Fruit fly (Drosophila melanogaster): ENCODE data around the gene ovo.

ovo gene

DNA sequence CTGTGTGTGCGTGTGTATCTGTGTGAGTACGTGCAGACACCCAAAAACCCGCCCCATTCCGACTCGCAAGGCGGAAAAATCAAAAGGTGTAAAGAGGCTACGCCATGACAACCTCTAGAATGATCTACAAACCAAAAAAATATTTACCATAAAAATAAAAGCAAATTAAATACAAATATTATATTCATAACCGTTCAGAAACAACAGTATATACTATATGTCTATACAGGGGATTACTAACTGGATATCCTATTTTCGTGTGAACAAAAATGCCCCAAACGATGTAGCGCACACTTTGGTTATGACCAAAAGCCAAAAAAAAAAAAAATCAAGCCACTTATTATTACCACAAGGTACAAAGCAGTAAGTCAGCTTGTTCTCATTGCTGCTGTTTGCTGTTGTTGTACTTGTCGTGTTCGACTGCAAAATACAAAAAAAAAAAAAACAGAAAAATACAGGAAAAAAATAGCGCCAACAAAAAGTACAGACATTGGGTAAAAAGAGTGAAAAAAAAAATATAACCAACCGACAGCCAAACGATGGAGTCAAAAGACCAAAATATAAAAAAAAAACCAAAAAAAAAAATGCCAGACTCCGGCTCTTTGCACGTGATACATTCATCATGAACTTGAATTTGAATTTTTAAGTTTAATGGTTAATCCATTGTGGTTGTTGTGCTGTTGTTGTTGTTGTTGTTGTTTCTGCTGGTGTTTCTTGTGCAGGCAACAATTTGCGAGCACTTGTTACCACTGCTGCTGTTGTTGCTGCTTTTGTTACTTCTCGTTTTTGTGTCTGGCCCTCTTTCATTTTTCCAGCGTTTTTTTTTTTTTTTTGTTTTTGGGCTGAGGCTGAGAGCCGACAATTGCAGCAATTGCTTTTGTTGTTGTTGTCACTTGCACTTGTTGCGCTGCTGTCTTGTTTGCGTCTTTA, 6.3 kb upstream of the ovo start (continued):
- TF ChIP-seq toy (GFP tag; IDR thresholded peaks at IDR 0.05) = peak; percentile 48; the same call in 1 of the 2 replicates
- TF ChIP-seq CG8290 (GFP tag; optimal IDR thresholded peaks at IDR 0.05) = no peak
- TF ChIP-seq CG8290 (tag; optimal IDR thresholded peaks at IDR 0.05) = peak in 1 of 2 experiments; percentile 8
- no peak for TF ChIP-seq vnd (GFP tag; IDR thresholded peaks at IDR 0.05; ENCODE audit: partially characterized antibody)
- no peak for TF ChIP-seq YL-1 (GFP tag; optimal IDR thresholded peaks at IDR 0.05)
- TF ChIP-seq CG17385 (GFP tag; optimal IDR thresholded peaks at IDR 0.05) = peak; percentile 43
- no peak for TF ChIP-seq Opbp (GFP tag; IDR thresholded peaks at IDR 0.05; ENCODE audit: partially characterized antibody)
- TF ChIP-seq CG31441 (GFP tag; IDR thresholded peaks at IDR 0.05) = peak; percentile 51
- TF ChIP-seq tio (GFP tag; optimal IDR thresholded peaks at IDR 0.05) = peak; percentile 48
- TF ChIP-seq Trl (optimal IDR thresholded peaks at IDR 0.05) = no peak
- no peak for TF ChIP-seq Trl (GFP tag; optimal IDR thresholded peaks at IDR 0.05)
- no peak for TF ChIP-seq CG17802 (tag; optimal IDR thresholded peaks at IDR 0.05)
- TF ChIP-seq CG2678 (tag; optimal IDR thresholded peaks at IDR 0.05) = peak; percentile 76
- peak; percentile 29 for TF ChIP-seq trh (GFP tag; optimal IDR thresholded peaks at IDR 0.05)
- peak; percentile 52 for TF ChIP-seq CG18262 (tag; optimal IDR thresholded peaks at IDR 0.05)
- TF ChIP-seq bcd (GFP tag; optimal IDR thresholded peaks at IDR 0.05) = peak; percentile 65
- no peak; the same call in 1 of the 2 replicates for TF ChIP-seq GATAe (GFP tag; conservative IDR thresholded peaks at IDR 0.05)
- TF ChIP-seq CG11695 (GFP tag; IDR thresholded peaks at IDR 0.05) = peak; percentile 86
- peak; percentile 45 for TF ChIP-seq caup (GFP tag; optimal IDR thresholded peaks at IDR 0.05; ENCODE audit: severe bottlenecking)
- peak; percentile 60 for TF ChIP-seq CG8924 (tag; optimal IDR thresholded peaks at IDR 0.05)
- TF ChIP-seq CG15696 (tag; optimal IDR thresholded peaks at IDR 0.05) = no peak
- no peak for TF ChIP-seq p53 (GFP tag; optimal IDR thresholded peaks at IDR 0.05)
- no peak for TF ChIP-seq chn (GFP tag; optimal IDR thresholded peaks at IDR 0.05)
- no peak for TF ChIP-seq her (GFP tag; optimal IDR thresholded peaks at IDR 0.05)
- TF ChIP-seq tap (tag; optimal IDR thresholded peaks at IDR 0.05) = peak; percentile 32
- TF ChIP-seq CG6175 (GFP tag; IDR thresholded peaks at IDR 0.05) = peak; percentile 77; the same call in 2 of the 3 replicates
- TF ChIP-seq stc (GFP tag; IDR thresholded peaks at IDR 0.05) = peak; percentile 74
- peak; percentile 54 for TF ChIP-seq PHDP (tag; optimal IDR thresholded peaks at IDR 0.05)
- TF ChIP-seq CG12391 (tag; optimal IDR thresholded peaks at IDR 0.05) = peak; percentile 55
- peak; percentile 3 for TF ChIP-seq CG5245 (GFP tag; optimal IDR thresholded peaks at IDR 0.05)
- no peak for TF ChIP-seq nerfin-1 (tag; optimal IDR thresholded peaks at IDR 0.05)
- TF ChIP-seq CG7745 (tag; optimal IDR thresholded peaks at IDR 0.05) = no peak
- TF ChIP-seq CG34376 (GFP tag; optimal IDR thresholded peaks at IDR 0.05) = no peak
- no peak for TF ChIP-seq CG4617 (GFP tag; optimal IDR thresholded peaks at IDR 0.05; ENCODE audit: borderline replicate concordance)
- no peak for TF ChIP-seq Hmx (GFP tag; optimal IDR thresholded peaks at IDR 0.05)
- TF ChIP-seq CG18011 (GFP tag; optimal IDR thresholded peaks at IDR 0.05) = no peak
- TF ChIP-seq CG17359 (tag; optimal IDR thresholded peaks at IDR 0.05) = peak; percentile 60
- no peak for TF ChIP-seq CG33213 (GFP tag; optimal IDR thresholded peaks at IDR 0.05)
- no peak for TF ChIP-seq stwl (tag; optimal IDR thresholded peaks at IDR 0.05)
- peak; percentile 80 for TF ChIP-seq Ada2b (GFP tag; IDR thresholded peaks at IDR 0.05)
- TF ChIP-seq CG7271 (tag; optimal IDR thresholded peaks at IDR 0.05) = no peak
- no peak for TF ChIP-seq Hand (GFP tag; optimal IDR thresholded peaks at IDR 0.05)
- no peak for TF ChIP-seq Dref (GFP tag; IDR thresholded peaks at IDR 0.05)
- TF ChIP-seq shn (GFP tag; optimal IDR thresholded peaks at IDR 0.05) = no peak
- TF ChIP-seq Dip3 (GFP tag; optimal IDR thresholded peaks at IDR 0.05) = peak; percentile 42
- TF ChIP-seq ci (GFP tag; IDR thresholded peaks at IDR 0.05) = peak; percentile 78; the same call in 2 of the 3 replicates
- peak; percentile 28 for TF ChIP-seq CG17829 (tag; optimal IDR thresholded peaks at IDR 0.05)
- peak; percentile 43 for TF ChIP-seq wor (GFP tag; IDR thresholded peaks at IDR 0.05)
- peak; percentile 84 for TF ChIP-seq Ptx1 (GFP tag; IDR thresholded peaks at IDR 0.05)

Measured in whole organism, embryonic.